Worm (Caenorhabditis elegans) whole organism, L4 larva: Measurements from ENCODE around the gene sel-13.

Source experiments
- F37D6.2 ChIP-seq: sonication (generic microtip); optimal IDR thresholded peaks from 2 replicates; lab custom pipeline; 2016; ENCODE audit warnings: mild to moderate bottlenecking, missing genetic modification characterization, missing compliant biosample characterization
- R02D3.7 ChIP-seq: fragments of 150-350 bp; sonication (generic microtip); optimal IDR thresholded peaks from 3 replicates; lab custom pipeline; 2014; ENCODE audit warnings: missing biosample characterization, missing genetic modification characterization
- T26A8.4 ChIP-seq: fragments of 200-800 bp; sonication (Bioruptor generic); IDR thresholded peaks from 2 replicates; pipeline ENCODE4 v1.3.6; 2022; ENCODE audit warnings: missing genetic modification characterization, missing compliant biosample characterization
- Y48G9A.11 ChIP-seq: fragments of 200-800 bp; sonication (Bioruptor generic); IDR thresholded peaks from 2 replicates; pipeline ENCODE4 v1.3.6; 2022; ENCODE audit warnings: missing genetic modification reagents, missing genetic modification characterization, missing compliant biosample characterization
- Y5F2A.4 ChIP-seq: fragments of 200-800 bp; sonication (Bioruptor generic); optimal IDR thresholded peaks from 2 replicates; lab custom pipeline; 2018; ENCODE audit warnings: mild to moderate bottlenecking, missing genetic modification characterization, missing compliant biosample characterization
- Y75B8A.6 ChIP-seq: fragments of 200-800 bp; sonication (Bioruptor generic); IDR thresholded peaks from 2 replicates; pipeline ENCODE4 v1.3.6; 2022; ENCODE audit warnings: missing genetic modification reagents, missing genetic modification characterization, missing compliant biosample characterization
- aha-1 ChIP-seq: fragments of 150-350 bp; peaks from one replicate; lab custom pipeline; 2014; ENCODE audit warnings: missing biosample characterization, missing genetic modification characterization
- attf-4 ChIP-seq: sonication (generic microtip); optimal IDR thresholded peaks from 3 replicates; lab custom pipeline; 2017; ENCODE audit warnings: missing biosample characterization, missing genetic modification characterization
- ceh-32 ChIP-seq: sonication (generic microtip); optimal IDR thresholded peaks from 2 replicates; lab custom pipeline; 2016; ENCODE audit warnings: mild to moderate bottlenecking, missing genetic modification characterization, missing compliant biosample characterization; ENCODE audit not compliant: poor library complexity
- ctbp-1 ChIP-seq: fragments of 200-800 bp; sonication (Bioruptor generic); IDR thresholded peaks from 2 replicates; pipeline ENCODE4 v1.3.6; 2022; ENCODE audit warnings: missing genetic modification reagents, missing genetic modification characterization, missing compliant biosample characterization
- daf-16 ChIP-seq, 3 experiments: sonication (generic microtip); optimal IDR thresholded peaks; 2 replicates each; lab custom pipeline; 2016 to 2017; ENCODE audit warnings: missing genetic modification characterization in 3 of 3, missing genetic modification reagents in 3 of 3, mild to moderate bottlenecking in 2 of 3, missing compliant biosample characterization in 2 of 3, missing biosample characterization in 1 of 3, moderate library complexity in 1 of 3
- dmd-6 ChIP-seq: fragments of 200-800 bp; sonication (Bioruptor generic); IDR thresholded peaks from 2 replicates; pipeline ENCODE4 v1.3.6; 2022; ENCODE audit warnings: missing genetic modification reagents, missing genetic modification characterization, missing compliant biosample characterization
- dmd-8 ChIP-seq: fragments of 200-800 bp; sonication (Bioruptor generic); IDR thresholded peaks from 2 replicates; pipeline ENCODE4 v1.3.6; 2022; ENCODE audit warnings: missing genetic modification characterization, missing compliant biosample characterization
- dpl-1 ChIP-seq: fragments of 150-350 bp; optimal IDR thresholded peaks from 2 replicates; lab custom pipeline; 2014; ENCODE audit warnings: missing biosample characterization, missing genetic modification reagents, missing genetic modification characterization
- dve-1 ChIP-seq: sonication (generic microtip); optimal IDR thresholded peaks from 2 replicates; lab custom pipeline; 2017; ENCODE audit warnings: antibody characterized with exemption, mild to moderate bottlenecking, missing genetic modification characterization, missing compliant biosample characterization; ENCODE audit not compliant: insufficient read depth
- egl-27 ChIP-seq: sonication (generic microtip); optimal IDR thresholded peaks from 3 replicates; lab custom pipeline; 2017; ENCODE audit warnings: missing biosample characterization, missing genetic modification reagents, missing genetic modification characterization
- egl-43 ChIP-seq: fragments of 200-800 bp; sonication (Bioruptor generic); IDR thresholded peaks from 2 replicates; pipeline ENCODE4 v1.3.6; 2022; ENCODE audit warnings: missing genetic modification reagents, missing genetic modification characterization, missing compliant biosample characterization
- fkh-10 ChIP-seq: fragments of 150-350 bp; optimal IDR thresholded peaks from 2 replicates; lab custom pipeline; 2014; ENCODE audit warnings: missing biosample characterization, missing genetic modification reagents, missing genetic modification characterization
- gei-8 ChIP-seq: fragments of 200-800 bp; sonication (Bioruptor generic); optimal IDR thresholded peaks from 2 replicates; lab custom pipeline; 2018; ENCODE audit warnings: mild to moderate bottlenecking, missing genetic modification characterization, missing compliant biosample characterization
- hlh-11 ChIP-seq: fragments of 200-800 bp; sonication (Bioruptor generic); optimal IDR thresholded peaks from 2 replicates; lab custom pipeline; 2018; ENCODE audit warnings: mild to moderate bottlenecking, missing genetic modification characterization, missing compliant biosample characterization
- hmg-1.1 ChIP-seq: fragments of 200-800 bp; sonication (Bioruptor generic); IDR thresholded peaks from 2 replicates; pipeline ENCODE4 v1.3.6; 2022; ENCODE audit warnings: missing genetic modification reagents, missing genetic modification characterization, missing compliant biosample characterization
- jun-1 ChIP-seq: fragments of 150-350 bp; optimal IDR thresholded peaks from 2 replicates; lab custom pipeline; 2014; ENCODE audit warnings: missing biosample characterization, missing genetic modification reagents, missing genetic modification characterization
- lin-13 ChIP-seq: fragments of 150-350 bp; optimal IDR thresholded peaks from 2 replicates; lab custom pipeline; 2014; ENCODE audit warnings: missing biosample characterization, missing genetic modification reagents, missing genetic modification characterization
- lin-29 ChIP-seq: fragments of 200-800 bp; sonication (Bioruptor generic); IDR thresholded peaks from 2 replicates; pipeline ENCODE4 v1.3.6; 2022; ENCODE audit warnings: missing genetic modification reagents, missing genetic modification characterization, missing compliant biosample characterization
- lin-38 ChIP-seq: fragments of 200-800 bp; sonication (Bioruptor generic); IDR thresholded peaks from 2 replicates; pipeline ENCODE4 v1.3.6; 2022; ENCODE audit warnings: missing genetic modification reagents, missing genetic modification characterization, missing compliant biosample characterization
- mdl-1 ChIP-seq, 2 experiments: fragments of 150-350 bp in 1 of 2; sonication (generic microtip) in 1 of 2; optimal IDR thresholded peaks; 2 replicates each; lab custom pipeline; 2014 to 2017; ENCODE audit warnings: missing biosample characterization in 2 of 2, missing genetic modification characterization in 2 of 2
- mes-2 ChIP-seq: sonication (generic microtip); optimal IDR thresholded peaks from 2 replicates; lab custom pipeline; 2016; ENCODE audit warnings: missing genotype, mild to moderate bottlenecking, missing genetic modification characterization, missing compliant biosample characterization; ENCODE audit not compliant: poor library complexity, severe bottlenecking
- mxl-3 ChIP-seq: fragments of 200-800 bp; sonication (Bioruptor generic); optimal IDR thresholded peaks from 2 replicates; lab custom pipeline; 2018; ENCODE audit warnings: mild to moderate bottlenecking, missing genetic modification characterization, missing compliant biosample characterization
- nhr-11 ChIP-seq: fragments of 150-350 bp; optimal IDR thresholded peaks from 2 replicates; lab custom pipeline; 2014; ENCODE audit warnings: missing biosample characterization, missing genetic modification characterization
- nhr-25 ChIP-seq: sonication (generic microtip); optimal IDR thresholded peaks from 2 replicates; lab custom pipeline; 2017; ENCODE audit warnings: missing genetic modification characterization, mild to moderate bottlenecking, missing compliant biosample characterization, antibody characterized with exemption, moderate library complexity, borderline replicate concordance; ENCODE audit not compliant: insufficient read depth
- nhr-28 ChIP-seq: fragments of 150-350 bp; optimal IDR thresholded peaks from 2 replicates; lab custom pipeline; 2014; ENCODE audit warnings: missing biosample characterization, missing genetic modification characterization
- nhr-42 ChIP-seq: fragments of 200-800 bp; sonication (Bioruptor generic); IDR thresholded peaks from 2 replicates; pipeline ENCODE4 v1.3.6; 2022; ENCODE audit warnings: missing genetic modification characterization, missing compliant biosample characterization
- nhr-48 ChIP-seq: sonication (generic microtip); optimal IDR thresholded peaks from 2 replicates; lab custom pipeline; 2016; ENCODE audit warnings: mild to moderate bottlenecking, missing genetic modification characterization, missing compliant biosample characterization
- pha-4 ChIP-seq, 2 experiments: fragments of 150-350 bp in 1 of 2; fragments of 200-800 bp in 1 of 2; sonication (Bioruptor generic) in 1 of 2; IDR thresholded peaks in 1 of 2; optimal IDR thresholded peaks in 1 of 2; 2 replicates each; pipeline versions ENCODE4 v1.3.6 to Lab custom; 2014 to 2022; ENCODE audit warnings: missing genetic modification characterization in 2 of 2, missing genetic modification reagents in 2 of 2, missing biosample characterization in 1 of 2, missing compliant biosample characterization in 1 of 2
- rbr-2 ChIP-seq: sonication (generic microtip); optimal IDR thresholded peaks from 2 replicates; lab custom pipeline; 2016; ENCODE audit warnings: missing genotype, missing genetic modification characterization, missing compliant biosample characterization
- sdz-12 ChIP-seq: fragments of 200-800 bp; sonication (Bioruptor generic); optimal IDR thresholded peaks from 2 replicates; lab custom pipeline; 2018; ENCODE audit warnings: mild to moderate bottlenecking, missing genetic modification characterization, missing compliant biosample characterization
- set-16 ChIP-seq: fragments of 200-800 bp; sonication (Bioruptor generic); IDR thresholded peaks from 2 replicates; pipeline ENCODE4 v1.3.6; 2022; ENCODE audit warnings: missing genetic modification reagents, missing genetic modification characterization, missing compliant biosample characterization
- skn-1 ChIP-seq: fragments of 150-350 bp; optimal IDR thresholded peaks from 2 replicates; lab custom pipeline; 2014; ENCODE audit warnings: missing biosample characterization, missing genetic modification characterization
- spr-1 ChIP-seq: sonication (generic microtip); optimal IDR thresholded peaks from 2 replicates; lab custom pipeline; 2016; ENCODE audit warnings: mild to moderate bottlenecking, missing genetic modification characterization, missing compliant biosample characterization
- tag-97 ChIP-seq: fragments of 200-800 bp; sonication (Bioruptor generic); IDR thresholded peaks from 2 replicates; pipeline ENCODE4 v1.3.6; 2022; ENCODE audit warnings: missing genetic modification characterization, missing compliant biosample characterization
- unc-130 ChIP-seq: sonication (generic microtip); optimal IDR thresholded peaks from 2 replicates; lab custom pipeline; 2016; ENCODE audit warnings: missing genetic modification reagents, missing genetic modification characterization, missing compliant biosample characterization
- unc-39 ChIP-seq: sonication (generic microtip); optimal IDR thresholded peaks from 2 replicates; lab custom pipeline; 2017; ENCODE audit warnings: missing biosample characterization, missing genetic modification characterization
- unc-62 ChIP-seq, 3 experiments: fragments of 150-350 bp in 1 of 3; sonication (generic microtip); optimal IDR thresholded peaks in 2 of 3; peaks in 1 of 3; 1 replicate in 1 of 3; 2 replicates in 2 of 3; lab custom pipeline; 2014 to 2017; ENCODE audit warnings: missing biosample characterization in 3 of 3, missing genetic modification characterization in 3 of 3, missing genetic modification reagents in 3 of 3, missing genotype in 1 of 3
- zfp-2 ChIP-seq: sonication (generic microtip); optimal IDR thresholded peaks from 2 replicates; lab custom pipeline; 2016; ENCODE audit warnings: mild to moderate bottlenecking, missing genetic modification characterization, missing compliant biosample characterization
- zfp-3 ChIP-seq: fragments of 200-800 bp; sonication (Bioruptor generic); conservative IDR thresholded peaks from 2 replicates; pipeline ENCODE4 v1.3.6; 2022; ENCODE audit warnings: missing genetic modification reagents, missing genetic modification characterization, missing compliant biosample characterization
- zip-11 ChIP-seq: fragments of 200-800 bp; sonication (Bioruptor generic); IDR thresholded peaks from 2 replicates; pipeline ENCODE4 v1.3.6; 2022; ENCODE audit warnings: missing genetic modification characterization, missing compliant biosample characterization
- zip-2 ChIP-seq: fragments of 150-350 bp; optimal IDR thresholded peaks from 2 replicates; lab custom pipeline; 2014; ENCODE audit warnings: missing biosample characterization, missing genetic modification characterization

sel-13 gene

DNA sequence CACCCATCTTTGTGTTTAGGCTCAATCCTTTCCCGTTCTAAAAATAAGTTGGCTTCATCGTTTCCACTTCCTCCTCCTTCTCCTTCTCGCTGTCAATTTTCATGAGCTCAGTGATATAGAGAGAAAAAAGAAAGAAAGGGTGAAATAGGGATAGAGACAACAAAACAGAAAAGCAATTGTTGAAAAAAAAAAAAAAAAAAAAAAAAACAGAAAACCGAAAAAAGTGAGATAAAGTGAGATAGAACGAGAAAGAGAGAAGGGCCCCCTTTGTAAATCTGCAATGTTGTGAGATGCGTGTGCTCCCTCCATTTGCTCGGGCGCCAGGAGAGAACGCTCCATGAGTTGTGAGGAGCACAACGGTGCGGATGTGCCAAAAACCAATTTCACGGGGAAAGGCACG is 23.9 kb upstream of the sel-13 start (continued):
- TF ChIP-seq unc-130 = no peak
- no peak for TF ChIP-seq Y48G9A.11
- TF ChIP-seq mdl-1 (tag; optimal IDR thresholded peaks at IDR 0.05; lab: Kevin White, UChicago) = no peak
- peak; percentile 21 for TF ChIP-seq rbr-2 (tag; lab: Kevin White, UChicago)
- TF ChIP-seq zfp-3 (GFP tag; lab: Robert Waterston, UW) = no peak

DNA sequence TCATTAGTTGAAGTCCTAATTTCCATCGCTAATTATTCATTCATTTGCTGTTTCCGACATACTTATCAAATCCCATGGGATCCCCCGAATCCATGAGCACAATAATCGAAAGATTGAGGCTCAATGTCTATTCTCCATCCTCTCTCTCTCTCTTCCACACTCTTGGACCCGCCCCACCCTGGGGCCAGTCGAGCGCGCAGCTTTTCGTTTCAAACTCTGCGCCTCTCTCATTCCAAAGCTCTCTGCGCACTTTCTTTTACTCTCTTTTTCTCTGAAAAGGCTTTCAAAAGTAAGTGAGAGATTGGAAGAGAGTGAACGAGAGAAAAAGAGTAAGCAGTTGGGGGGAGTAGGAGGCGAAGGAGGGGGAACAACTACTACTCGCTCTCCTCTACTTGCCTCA is 21.7 kb upstream of the sel-13 start, which contains the start of gene acy-1:
Gene acy-1, plus strand, starts transcription at position 346 of the 400 bp plus-strand sequence.
- TF ChIP-seq dpl-1 (GFP tag; lab: Kevin White, UChicago) (peak; percentile 58), zfp-2 (tag; lab: Kevin White, UChicago) (no peak), nhr-48 (no peak), nhr-25 (tag; lab: Kevin White, UChicago) (no peak), R02D3.7 (tag; lab: Kevin White, UChicago) (no peak), Y5F2A.4 (GFP tag; lab: Kevin White, UChicago) (no peak), zip-11 (GFP tag; lab: Robert Waterston, UW) (no peak), lin-13 (peak; percentile 19), mdl-1 (tag; optimal IDR thresholded peaks at IDR 0.05; lab: Kevin White, UChicago) (peak in 1 of 2 experiments; percentile 30), hlh-11 (peak; percentile 60), rbr-2 (tag; lab: Kevin White, UChicago) (peak; percentile 76), fkh-10 (peak; percentile 83), Y48G9A.11 (no peak), lin-29 (GFP tag; lab: Robert Waterston, UW) (no peak), set-16 (peak; percentile 61), T26A8.4 (no peak), sdz-12 (GFP tag; lab: Kevin White, UChicago) (no peak), Y75B8A.6 (GFP tag; lab: Robert Waterston, UW) (no peak), egl-27 (tag; lab: Kevin White, UChicago) (no peak), lin-38 (GFP tag; lab: Robert Waterston, UW) (peak; percentile 65), dmd-8 (0 out of 2 replicates have a peak, but pooled peaks have one; percentile 48), unc-62 (GFP tag; optimal IDR thresholded peaks at IDR 0.05 in 1 of 2; lab: Kevin White, UChicago) (peak in 1 of 2 experiments; percentile 30), unc-62 (tag; optimal IDR thresholded peaks at IDR 0.05; lab: Kevin White, UChicago) (no peak), jun-1 (no peak), hmg-1.1 (peak; percentile 79), zfp-3 (GFP tag; lab: Robert Waterston, UW) (no peak), tag-97 (GFP tag; lab: Robert Waterston, UW) (no peak), mxl-3 (GFP tag; lab: Kevin White, UChicago) (no peak), gei-8 (GFP tag; lab: Kevin White, UChicago) (no peak), ctbp-1 (GFP tag; lab: Robert Waterston, UW) (peak; percentile 70), unc-39 (tag; lab: Kevin White, UChicago) (no peak), egl-43 (0 out of 2 replicates have a peak, but pooled peaks have one; percentile 34), daf-16 (GFP tag; optimal IDR thresholded peaks at IDR 0.05; lab: Kevin White, UChicago) (peak in 1 of 2 experiments; percentile 14), daf-16 (tag; optimal IDR thresholded peaks at IDR 0.05; lab: Kevin White, UChicago) (no peak), dmd-6 (GFP tag; lab: Robert Waterston, UW) (peak; percentile 28; the same call in 1 of the 2 replicates), mes-2 (tag; lab: Kevin White, UChicago) (peak; percentile 45), pha-4 (GFP tag; IDR thresholded peaks at IDR 0.05; lab: Robert Waterston, UW) (no peak), pha-4 (tag; optimal IDR thresholded peaks at IDR 0.05; lab: Kevin White, UChicago) (peak; percentile 14), spr-1 (tag; lab: Kevin White, UChicago) (no peak), F37D6.2 (tag; lab: Kevin White, UChicago) (peak; percentile 42), dve-1 (no peak), nhr-28 (tag; lab: Kevin White, UChicago) (no peak), aha-1 (tag; lab: Kevin White, UChicago) (peak; percentile 95), ceh-32 (tag; lab: Kevin White, UChicago) (no peak), zip-2 (tag; lab: Kevin White, UChicago) (no peak), attf-4 (no peak), nhr-42 (no peak), nhr-11 (tag; lab: Kevin White, UChicago) (peak; percentile 79), skn-1 (tag; lab: Kevin White, UChicago) (no peak)
